Worm (Caenorhabditis elegans) whole organism, L2 larva: Measurements from ENCODE around the gene F31B9.7.

Source experiments
- C34F6.9 ChIP-seq: fragments of 150-350 bp; optimal IDR thresholded peaks from 2 replicates; lab custom pipeline; 2014; ENCODE audit warnings: missing biosample characterization, missing genetic modification characterization
- F13H6.1 ChIP-seq: sonication (generic microtip); optimal IDR thresholded peaks from 2 replicates; lab custom pipeline; 2016; ENCODE audit warnings: missing genetic modification characterization, missing compliant biosample characterization
- R02D3.7 ChIP-seq: fragments of 150-350 bp; optimal IDR thresholded peaks from 2 replicates; lab custom pipeline; 2014; ENCODE audit warnings: missing biosample characterization, missing genetic modification characterization
- Y55F3AM.14 ChIP-seq: fragments of 200-800 bp; sonication (Bioruptor generic); optimal IDR thresholded peaks from 2 replicates; lab custom pipeline; 2018; ENCODE audit warnings: mild to moderate bottlenecking, missing genetic modification characterization, missing compliant biosample characterization
- alr-1 ChIP-seq: fragments of 150-350 bp; optimal IDR thresholded peaks from 2 replicates; lab custom pipeline; 2014; ENCODE audit warnings: missing biosample characterization, missing genetic modification characterization
- aly-2 ChIP-seq: fragments of 150-350 bp; optimal IDR thresholded peaks from 2 replicates; lab custom pipeline; 2014; ENCODE audit warnings: missing biosample characterization, missing genetic modification characterization
- blmp-1 ChIP-seq: sonication (generic microtip); optimal IDR thresholded peaks from 2 replicates; lab custom pipeline; 2017; ENCODE audit warnings: missing genetic modification characterization, mild to moderate bottlenecking, missing compliant biosample characterization, antibody characterized with exemption, moderate library complexity; ENCODE audit not compliant: insufficient read depth
- ceh-82 ChIP-seq: fragments of 150-350 bp; optimal IDR thresholded peaks from 2 replicates; lab custom pipeline; 2014; ENCODE audit warnings: missing biosample characterization, missing genetic modification characterization
- egl-27 ChIP-seq: sonication (generic microtip); optimal IDR thresholded peaks from 3 replicates; lab custom pipeline; 2017; ENCODE audit warnings: missing biosample characterization, missing genetic modification reagents, missing genetic modification characterization
- elt-1 ChIP-seq: fragments of 150-350 bp; optimal IDR thresholded peaks from 2 replicates; lab custom pipeline; 2014; ENCODE audit warnings: missing biosample characterization, missing genetic modification characterization
- fos-1 ChIP-seq: fragments of 150-350 bp; optimal IDR thresholded peaks from 2 replicates; lab custom pipeline; 2014; ENCODE audit warnings: missing biosample characterization, missing genetic modification characterization
- gmeb-1 ChIP-seq: fragments of 150-350 bp; optimal IDR thresholded peaks from 2 replicates; lab custom pipeline; 2014; ENCODE audit warnings: missing biosample characterization, missing genetic modification characterization
- lin-13 ChIP-seq: fragments of 150-350 bp; optimal IDR thresholded peaks from 2 replicates; lab custom pipeline; 2014; ENCODE audit warnings: missing biosample characterization, missing genetic modification reagents, missing genetic modification characterization
- lin-39 ChIP-seq: fragments of 150-350 bp; optimal IDR thresholded peaks from 2 replicates; lab custom pipeline; 2014; ENCODE audit warnings: missing biosample characterization, missing genetic modification reagents, missing genetic modification characterization
- mab-5 ChIP-seq: fragments of 150-350 bp; optimal IDR thresholded peaks from 2 replicates; lab custom pipeline; 2014; ENCODE audit warnings: missing biosample characterization, missing genetic modification characterization
- mbf-1 ChIP-seq: sonication (generic microtip); optimal IDR thresholded peaks from 2 replicates; lab custom pipeline; 2017; ENCODE audit warnings: missing biosample characterization, missing genetic modification characterization
- mdl-1 ChIP-seq, 2 experiments: fragments of 150-350 bp in 1 of 2; sonication (generic microtip) in 1 of 2; optimal IDR thresholded peaks; 2 replicates each; lab custom pipeline; 2017; ENCODE audit warnings: missing biosample characterization in 2 of 2, missing genetic modification characterization in 2 of 2
- nhr-11 ChIP-seq: fragments of 150-350 bp; optimal IDR thresholded peaks from 2 replicates; lab custom pipeline; 2014; ENCODE audit warnings: missing biosample characterization, missing genetic modification characterization
- nhr-12 ChIP-seq: fragments of 150-350 bp; optimal IDR thresholded peaks from 2 replicates; lab custom pipeline; 2014; ENCODE audit warnings: missing biosample characterization, missing genetic modification characterization
- nhr-129 ChIP-seq: fragments of 150-350 bp; optimal IDR thresholded peaks from 2 replicates; lab custom pipeline; 2014; ENCODE audit warnings: missing biosample characterization, missing genetic modification characterization
- nhr-21 ChIP-seq: fragments of 150-350 bp; optimal IDR thresholded peaks from 2 replicates; lab custom pipeline; 2014; ENCODE audit warnings: missing biosample characterization, missing genetic modification characterization
- nhr-23 ChIP-seq: fragments of 150-350 bp; optimal IDR thresholded peaks from 2 replicates; lab custom pipeline; 2014; ENCODE audit warnings: missing biosample characterization, missing genetic modification reagents, missing genetic modification characterization
- nhr-25 ChIP-seq: fragments of 150-350 bp; sonication (generic microtip); optimal IDR thresholded peaks from 3 replicates; lab custom pipeline; 2014; ENCODE audit warnings: missing biosample characterization, missing genetic modification characterization
- nhr-6 ChIP-seq: fragments of 150-350 bp; optimal IDR thresholded peaks from 2 replicates; lab custom pipeline; 2014; ENCODE audit warnings: missing biosample characterization, missing genetic modification characterization
- nhr-77 ChIP-seq: fragments of 150-350 bp; optimal IDR thresholded peaks from 2 replicates; lab custom pipeline; 2014; ENCODE audit warnings: missing biosample characterization, missing genetic modification characterization
- sem-4 ChIP-seq: fragments of 150-350 bp; optimal IDR thresholded peaks from 2 replicates; lab custom pipeline; 2014; ENCODE audit warnings: missing biosample characterization, missing genetic modification reagents, missing genetic modification characterization
- skn-1 ChIP-seq: sonication (generic microtip); optimal IDR thresholded peaks from 2 replicates; lab custom pipeline; 2017; ENCODE audit warnings: missing biosample characterization, missing genetic modification characterization
- sma-3 ChIP-seq: sonication (generic microtip); optimal IDR thresholded peaks from 2 replicates; lab custom pipeline; 2016; ENCODE audit warnings: missing genetic modification reagents, missing genetic modification characterization, missing compliant biosample characterization
- sma-9 ChIP-seq, 2 experiments: fragments of 150-350 bp in 1 of 2; sonication (generic microtip) in 1 of 2; optimal IDR thresholded peaks; 2 replicates each; lab custom pipeline; 2014 to 2016; ENCODE audit warnings: missing genetic modification characterization in 2 of 2, mild to moderate bottlenecking in 1 of 2, missing biosample characterization in 1 of 2, missing compliant biosample characterization in 1 of 2, missing genetic modification reagents in 1 of 2, moderate library complexity in 1 of 2
- snpc-4 ChIP-seq: fragments of 150-350 bp; optimal IDR thresholded peaks from 2 replicates; lab custom pipeline; 2014; ENCODE audit warnings: missing biosample characterization, missing genetic modification characterization
- unc-39 ChIP-seq: fragments of 150-350 bp; optimal IDR thresholded peaks from 2 replicates; lab custom pipeline; 2014; ENCODE audit warnings: missing biosample characterization, missing genetic modification characterization
- unc-55 ChIP-seq: fragments of 150-350 bp; sonication (generic microtip); optimal IDR thresholded peaks from 3 replicates; lab custom pipeline; 2014; ENCODE audit warnings: missing biosample characterization, missing genetic modification reagents, missing genetic modification characterization
- unc-62 ChIP-seq: fragments of 150-350 bp; optimal IDR thresholded peaks from 2 replicates; lab custom pipeline; 2014; ENCODE audit warnings: missing biosample characterization, missing genetic modification reagents, missing genetic modification characterization
- ztf-1 ChIP-seq: fragments of 200-800 bp; sonication (Bioruptor generic); conservative IDR thresholded peaks from 2 replicates; pipeline ENCODE4 v1.3.6; 2022; ENCODE audit warnings: missing genetic modification characterization, missing compliant biosample characterization
- ztf-11 ChIP-seq: sonication (generic microtip); optimal IDR thresholded peaks from 2 replicates; lab custom pipeline; 2017; ENCODE audit warnings: missing biosample characterization, missing genetic modification characterization

Gene F31B9.7

DNA sequence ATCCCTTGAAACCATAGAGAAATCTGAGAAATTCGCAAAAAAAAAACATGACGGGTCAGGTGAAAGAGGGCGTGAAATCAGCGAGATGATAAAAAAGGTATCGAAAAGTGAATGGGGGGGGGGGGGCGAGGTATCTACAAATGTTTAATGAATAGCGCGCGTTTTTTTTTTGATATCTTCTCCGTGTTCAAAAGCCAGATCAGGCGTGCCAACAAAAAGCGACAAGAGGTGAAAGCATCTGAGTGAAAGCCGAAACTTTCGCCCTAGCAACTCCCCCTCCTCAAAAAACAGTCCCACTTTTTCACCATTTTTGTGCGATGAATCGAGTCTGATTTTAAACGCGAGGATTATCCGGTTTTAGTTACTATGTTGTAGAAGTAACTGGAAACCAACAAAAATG lies 31.5 kb upstream of the F31B9.7 start:
- TF ChIP-seq blmp-1 (peak; percentile 91), sem-4 (no peak), C34F6.9 (tag; lab: Kevin White, UChicago) (no peak)

DNA sequence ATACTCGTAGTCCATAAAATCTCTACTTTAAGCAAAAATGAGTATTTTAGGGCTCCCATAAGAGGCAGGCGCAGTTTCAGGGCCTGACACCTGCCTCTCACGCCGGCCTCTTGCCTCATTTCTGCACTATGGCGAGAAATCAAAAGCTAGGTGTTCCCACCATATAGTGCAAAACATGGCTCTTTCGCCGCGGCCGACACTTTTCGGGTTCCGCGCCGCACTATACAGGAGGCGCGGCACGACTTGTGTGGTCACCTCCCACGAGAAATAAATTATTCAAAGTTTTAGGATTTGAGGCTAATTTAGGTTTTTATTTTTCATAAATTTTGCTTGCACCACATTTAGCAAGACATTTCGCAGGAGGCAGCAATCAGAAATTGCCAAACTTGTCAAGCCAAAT lies 26.9 kb upstream of the F31B9.7 start:
- no peak for TF ChIP-seq F13H6.1 (tag; lab: Kevin White, UChicago)
- TF ChIP-seq snpc-4 (tag; lab: Kevin White, UChicago), result peak; percentile 30
- no peak for TF ChIP-seq Y55F3AM.14 (GFP tag; lab: Kevin White, UChicago)

DNA sequence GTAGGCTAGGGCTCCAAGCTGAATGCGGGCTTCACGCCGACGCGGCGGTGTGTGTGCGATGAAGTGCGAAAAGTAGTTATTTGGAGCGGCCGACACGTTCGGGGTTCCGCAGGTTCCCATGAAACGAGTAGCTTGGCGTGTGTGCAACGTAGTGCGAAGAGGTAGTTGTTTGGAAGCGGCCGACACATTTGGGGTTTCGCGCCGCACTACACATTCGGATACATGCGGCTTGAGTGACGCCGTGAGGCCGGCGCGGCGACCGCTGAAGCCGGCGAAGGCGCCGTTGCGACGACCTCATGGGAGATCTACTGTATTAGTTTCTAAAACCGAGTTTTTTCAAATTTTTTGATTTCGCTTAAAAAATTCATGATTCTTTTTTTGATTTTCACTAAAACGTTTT lies 18.3 kb upstream of the F31B9.7 start:
- no peak for TF ChIP-seq R02D3.7 (tag; lab: Kevin White, UChicago)
- no peak for TF ChIP-seq nhr-23 (tag; lab: Kevin White, UChicago)
- TF ChIP-seq blmp-1, result no peak
- TF ChIP-seq egl-27 (tag; lab: Kevin White, UChicago), result no peak
- TF ChIP-seq mdl-1 (tag; optimal IDR thresholded peaks at IDR 0.05; lab: Kevin White, UChicago), result no peak
- no peak for TF ChIP-seq nhr-12 (tag; lab: Kevin White, UChicago)
- TF ChIP-seq fos-1, result no peak
- TF ChIP-seq mbf-1 (tag; lab: Kevin White, UChicago), result no peak
- TF ChIP-seq nhr-129 (tag; lab: Kevin White, UChicago), result no peak
- no peak for TF ChIP-seq ceh-82 (tag; lab: Kevin White, UChicago)
- TF ChIP-seq mab-5 (tag; lab: Kevin White, UChicago), result no peak
- no peak for TF ChIP-seq sem-4
- TF ChIP-seq sma-3 (GFP tag; lab: Kevin White, UChicago), result no peak
- no peak for TF ChIP-seq aly-2 (tag; lab: Kevin White, UChicago)
- TF ChIP-seq alr-1 (tag; lab: Kevin White, UChicago), result no peak
- no peak for TF ChIP-seq unc-62 (GFP tag; lab: Kevin White, UChicago)
- TF ChIP-seq unc-55 (GFP tag; lab: Kevin White, UChicago), result no peak
- no peak for TF ChIP-seq gmeb-1 (tag; lab: Kevin White, UChicago)
- TF ChIP-seq sma-9 (GFP tag; optimal IDR thresholded peaks at IDR 0.05; lab: Kevin White, UChicago), result no peak
- no peak for TF ChIP-seq sma-9 (tag; optimal IDR thresholded peaks at IDR 0.05; lab: Kevin White, UChicago)
- TF ChIP-seq, all 48 proteins: peak for 0

DNA sequence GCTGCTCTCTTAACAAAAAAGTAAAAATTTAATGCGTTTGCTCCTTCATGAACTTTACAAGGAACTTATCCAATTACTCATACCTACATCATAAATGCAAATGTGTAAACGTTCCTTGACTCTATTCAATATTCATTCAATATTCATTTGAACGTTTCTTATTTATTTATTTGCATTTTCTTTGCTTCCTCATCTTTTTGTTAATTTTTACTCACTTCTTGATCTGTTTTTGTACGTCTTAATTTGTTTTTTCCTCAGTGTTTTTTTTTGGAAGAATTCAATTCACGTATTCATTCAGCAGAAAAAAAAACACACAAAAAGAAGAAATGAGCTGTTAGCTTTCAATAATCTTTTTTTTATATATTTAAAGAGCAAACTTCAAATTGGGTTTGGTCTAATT lies 16.6 kb upstream of the F31B9.7 start:
- TF ChIP-seq elt-1 (tag; lab: Kevin White, UChicago) (no peak), alr-1 (tag; lab: Kevin White, UChicago) (no peak), mdl-1 (tag; optimal IDR thresholded peaks at IDR 0.05; lab: Kevin White, UChicago) (no peak), Y55F3AM.14 (GFP tag; lab: Kevin White, UChicago) (no peak), F13H6.1 (tag; lab: Kevin White, UChicago) (no peak), skn-1 (tag; lab: Kevin White, UChicago) (no peak), gmeb-1 (tag; lab: Kevin White, UChicago) (no peak), nhr-11 (tag; lab: Kevin White, UChicago) (no peak), sma-3 (GFP tag; lab: Kevin White, UChicago) (no peak), nhr-6 (tag; lab: Kevin White, UChicago) (no peak), lin-39 (tag; lab: Kevin White, UChicago) (no peak), lin-13 (no peak), nhr-21 (no peak), ceh-82 (tag; lab: Kevin White, UChicago) (no peak), nhr-77 (no peak), nhr-25 (tag; lab: Kevin White, UChicago) (no peak), mab-5 (tag; lab: Kevin White, UChicago) (no peak), mbf-1 (tag; lab: Kevin White, UChicago) (no peak)

DNA sequence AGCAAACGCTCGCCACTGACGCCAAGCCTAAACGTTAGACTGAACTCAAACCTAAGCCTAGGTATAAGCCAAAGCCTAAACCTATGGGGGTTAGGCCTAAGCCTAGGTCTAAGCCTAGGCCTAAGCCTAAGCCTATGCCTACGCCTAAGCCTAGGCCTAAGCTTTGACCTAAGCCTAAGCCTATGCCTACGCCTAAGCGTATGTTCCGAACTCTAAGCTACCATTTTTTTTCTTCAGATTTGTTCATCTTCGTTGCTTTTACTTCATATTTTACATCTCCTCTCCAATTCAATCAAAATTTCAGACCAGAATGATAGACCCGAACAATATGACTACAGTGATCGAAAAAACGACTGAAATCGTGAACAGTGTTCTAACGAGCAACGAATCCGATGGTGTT lies 9.1 kb upstream of the F31B9.7 start, which contains the start of gene npr-33:
npr-33 (plus strand) TSS at position 301 of the 400 bp plus-strand sequence.
- TF ChIP-seq unc-39 (no peak), nhr-77 (no peak), ztf-11 (tag; lab: Kevin White, UChicago) (no peak), ztf-1 (no peak), nhr-129 (tag; lab: Kevin White, UChicago) (no peak), unc-55 (GFP tag; lab: Kevin White, UChicago) (no peak)
- TF ChIP-seq, all 48 proteins: peak for 0
